Fruit fly (Drosophila melanogaster): ENCODE data around the gene Fad2.

DNA sequence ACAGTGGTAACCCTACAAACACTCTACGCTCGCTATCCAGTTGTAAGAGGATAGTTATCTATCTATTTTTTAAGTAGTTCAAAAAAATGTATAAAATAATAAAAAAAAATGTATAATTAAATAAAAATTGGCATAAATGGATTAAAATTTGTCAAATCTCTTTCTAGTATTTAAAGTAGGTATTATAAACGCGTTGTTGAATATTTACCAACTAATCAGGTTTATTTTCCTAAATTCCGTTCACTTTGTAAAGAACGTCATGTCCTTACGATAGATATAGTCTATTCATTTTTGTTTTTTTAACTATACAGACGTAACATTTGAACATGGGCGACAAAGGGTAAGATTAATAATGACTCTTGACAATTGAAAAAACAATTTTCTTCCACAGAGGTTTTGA is 3.9 kb downstream of the Fad2 start, which contains the start of gene CG32081:
- TF ChIP-seq CG11723 (GFP tag; optimal IDR thresholded peaks at IDR 0.05) = no peak
- TF ChIP-seq Vsx1 (GFP tag; optimal IDR thresholded peaks at IDR 0.05) = no peak
- no peak for TF ChIP-seq ash1 (GFP tag; optimal IDR thresholded peaks at IDR 0.05)
- no peak for TF ChIP-seq caup (GFP tag; optimal IDR thresholded peaks at IDR 0.05; ENCODE audit: severe bottlenecking)
- no peak for TF ChIP-seq CG7963 (GFP tag; IDR thresholded peaks at IDR 0.05; ENCODE audit: partially characterized antibody)
- no peak for TF ChIP-seq gem (tag; optimal IDR thresholded peaks at IDR 0.05)
- TF ChIP-seq Doc3 (GFP tag; IDR thresholded peaks at IDR 0.05; ENCODE audit: partially characterized antibody) = no peak
- no peak for TF ChIP-seq lab (GFP tag; optimal IDR thresholded peaks at IDR 0.05)
- TF ChIP-seq sc (optimal IDR thresholded peaks at IDR 0.05) = no peak
- no peak for TF ChIP-seq sc (GFP tag; optimal IDR thresholded peaks at IDR 0.05)
- TF ChIP-seq cwo (GFP tag; optimal IDR thresholded peaks at IDR 0.05) = no peak
- TF ChIP-seq Poxn (GFP tag; IDR thresholded peaks at IDR 0.05) = no peak
- TF ChIP-seq ftz-f1 (GFP tag; optimal IDR thresholded peaks at IDR 0.05) = no peak
- TF ChIP-seq CG8290 (GFP tag; optimal IDR thresholded peaks at IDR 0.05) = no peak
- TF ChIP-seq CG8290 (tag; optimal IDR thresholded peaks at IDR 0.05) = no peak
- no peak for TF ChIP-seq pan (optimal IDR thresholded peaks at IDR 0.05)
- TF ChIP-seq pan (GFP tag; optimal IDR thresholded peaks at IDR 0.05 in 1 of 2, IDR thresholded peaks at IDR 0.05 in 1 of 2) = no peak
